Worm (Caenorhabditis elegans) whole organism, late embryonic: ENCODE data around the gene F13D11.3.

Experiments
- ama-1 ChIP-seq: fragments of 150-350 bp; optimal IDR thresholded peaks from 2 replicates; lab custom pipeline; 2014
- fkh-10 ChIP-seq: fragments of 150-350 bp; optimal IDR thresholded peaks from 2 replicates; lab custom pipeline; 2014; ENCODE audit warnings: missing biosample characterization, missing genetic modification reagents, missing genetic modification characterization
- nhr-11 ChIP-seq: fragments of 150-350 bp; optimal IDR thresholded peaks from 2 replicates; lab custom pipeline; 2014; ENCODE audit warnings: missing biosample characterization, missing genetic modification characterization
- pax-1 ChIP-seq: fragments of 150-350 bp; optimal IDR thresholded peaks from 2 replicates; lab custom pipeline; 2014; ENCODE audit warnings: missing biosample characterization, missing genetic modification characterization
- pha-2 ChIP-seq: sonication (generic microtip); optimal IDR thresholded peaks from 2 replicates; lab custom pipeline; 2017; ENCODE audit warnings: mild to moderate bottlenecking, missing genetic modification characterization, missing compliant biosample characterization
- pqm-1 ChIP-seq: sonication (generic microtip); optimal IDR thresholded peaks from 2 replicates; lab custom pipeline; 2016; ENCODE audit warnings: missing genetic modification characterization, missing compliant biosample characterization
- pros-1 ChIP-seq: fragments of 150-350 bp; optimal IDR thresholded peaks from 2 replicates; lab custom pipeline; 2014; ENCODE audit warnings: missing biosample characterization, missing genetic modification reagents, missing genetic modification characterization
- sdc-2 ChIP-seq: sonication (generic microtip); optimal IDR thresholded peaks from 2 replicates; lab custom pipeline; 2016; ENCODE audit warnings: missing genotype, missing genetic modification characterization, missing compliant biosample characterization
- syd-9 ChIP-seq: sonication (generic microtip); optimal IDR thresholded peaks from 2 replicates; lab custom pipeline; 2016; ENCODE audit warnings: mild to moderate bottlenecking, missing genetic modification characterization, moderate library complexity, missing compliant biosample characterization

DNA sequence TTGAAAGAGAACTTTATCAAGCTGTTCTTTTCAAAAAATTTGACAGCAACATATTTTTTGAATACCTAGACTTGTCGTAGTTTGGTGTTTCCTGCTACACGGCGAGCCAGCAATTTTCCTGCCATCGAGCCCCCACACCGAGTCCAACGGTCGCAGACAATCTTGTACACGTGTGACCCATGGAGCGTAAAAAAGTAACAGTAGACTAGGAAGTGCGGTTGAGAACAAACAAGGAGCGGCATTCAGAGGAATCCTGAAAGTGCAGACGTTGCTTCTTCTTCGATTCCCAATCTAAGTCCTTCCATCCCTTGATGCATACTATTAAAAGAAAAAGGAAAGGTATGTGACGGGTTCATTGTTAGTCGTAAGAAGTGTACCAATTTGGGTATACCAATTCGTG, 14.8 kb downstream of the F13D11.3 start, which contains the start of gene twnk-1:
- no peak for TF ChIP-seq pros-1 (tag; lab: Kevin White, UChicago)
- TF ChIP-seq sdc-2 (tag; lab: Kevin White, UChicago), result no peak
- TF ChIP-seq pqm-1 (tag; lab: Kevin White, UChicago), result no peak
- TF ChIP-seq nhr-11 (tag; lab: Kevin White, UChicago), result no peak
- TF ChIP-seq pax-1 (tag; lab: Kevin White, UChicago), result no peak
- no peak for TF ChIP-seq ama-1 (lab: Kevin White, UChicago)
- no peak for TF ChIP-seq pha-2 (tag; lab: Kevin White, UChicago)
- no peak for TF ChIP-seq fkh-10
- no peak for TF ChIP-seq syd-9 (tag; lab: Kevin White, UChicago)
